Worm (Caenorhabditis elegans): ENCODE data around the gene T25G12.6.

Gene T25G12.6

ce11 chrX:17176677-17177076 lies 53.3 kb downstream of the T25G12.6 start, which contains the start of gene B0302.4:
Gene B0302.4 (minus strand): TSS chrX:17176777.
- no peak for TF ChIP-seq ztf-4 (tag; optimal IDR thresholded peaks at IDR 0.05)
- no peak for TF ChIP-seq nhr-25 (tag; optimal IDR thresholded peaks at IDR 0.05)
- TF ChIP-seq mbf-1 (tag; optimal IDR thresholded peaks at IDR 0.05) = no peak
- no peak for TF ChIP-seq snpc-4 (tag; optimal IDR thresholded peaks at IDR 0.05)
- TF ChIP-seq ZK546.5 (tag; optimal IDR thresholded peaks at IDR 0.05) = no peak
- no peak for TF ChIP-seq nhr-77 (tag; optimal IDR thresholded peaks at IDR 0.05)

Measured in whole organism, L2 larva.